Fruit fly (Drosophila melanogaster): ENCODE measurements around the gene SdhD.

Gene SdhD

DNA sequence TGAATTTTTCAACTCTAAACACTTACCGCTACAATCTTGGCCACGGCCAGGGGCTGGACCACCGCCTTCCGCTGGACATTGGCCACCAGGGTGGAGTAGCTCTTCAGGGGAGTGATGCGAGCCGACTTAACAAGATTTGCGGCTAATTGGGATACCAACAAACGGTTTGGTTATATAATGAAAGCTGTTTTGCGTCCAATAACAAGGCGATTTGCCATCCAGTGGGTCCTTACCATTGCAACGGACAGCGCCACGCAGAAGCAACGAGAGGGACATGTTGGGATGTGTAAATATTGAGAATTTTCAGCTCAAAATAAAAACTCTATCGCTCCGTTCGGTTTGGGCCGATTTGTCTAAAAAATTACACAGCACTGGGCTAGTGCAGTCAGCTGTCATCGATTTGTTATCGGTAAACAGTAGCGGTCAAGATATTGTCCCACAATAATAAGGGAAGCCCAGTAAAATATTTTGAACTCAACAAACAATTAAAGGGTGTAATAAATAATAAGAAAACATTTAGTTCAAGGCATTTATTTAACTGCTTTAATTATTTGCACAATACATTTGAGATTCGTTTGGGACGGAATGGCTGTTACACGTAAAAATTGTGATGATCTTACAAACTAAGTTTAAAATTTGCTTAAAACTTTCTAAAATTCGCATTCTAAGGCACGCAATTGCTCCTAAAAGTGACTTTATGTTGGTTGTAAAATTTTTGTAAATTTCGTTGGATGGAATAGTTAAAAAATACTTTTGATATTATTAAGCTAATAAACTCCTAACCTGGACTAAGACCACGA, at the start of gene SdhD:
Gene SdhD (minus strand): TSS at position 382 of the 800 bp plus-strand sequence.
- TF ChIP-seq Hr96 (GFP tag; optimal IDR thresholded peaks at IDR 0.05) = no peak
- peak; percentile 40 for TF ChIP-seq Crg-1 (GFP tag; optimal IDR thresholded peaks at IDR 0.05)
- TF ChIP-seq Mnt (GFP tag; optimal IDR thresholded peaks at IDR 0.05) = peak; percentile 48
- no peak for TF ChIP-seq CG7045 (GFP tag; optimal IDR thresholded peaks at IDR 0.05)
- TF ChIP-seq cnc (optimal IDR thresholded peaks at IDR 0.05) = no peak
- TF ChIP-seq bab1 (GFP tag; optimal IDR thresholded peaks at IDR 0.05) = peak; percentile 70
- TF ChIP-seq pad (GFP tag; optimal IDR thresholded peaks at IDR 0.05) = peak; percentile 47
- peak; percentile 93 for TF ChIP-seq kay (GFP tag; ENCODE audit: borderline replicate concordance)
- peak; percentile 60 for TF ChIP-seq CG1620 (GFP tag; optimal IDR thresholded peaks at IDR 0.05)
- peak; percentile 24 for TF ChIP-seq cic (GFP tag; optimal IDR thresholded peaks at IDR 0.05)
- TF ChIP-seq CG5204 (GFP tag; optimal IDR thresholded peaks at IDR 0.05) = no peak
- no peak for TF ChIP-seq tj (GFP tag; optimal IDR thresholded peaks at IDR 0.05)
- peak; percentile 57 for TF ChIP-seq CG7101 (tag; optimal IDR thresholded peaks at IDR 0.05)
- no peak for TF ChIP-seq Clk (GFP tag; optimal IDR thresholded peaks at IDR 0.05)
- peak; percentile 46 for TF ChIP-seq CG33017 (tag; optimal IDR thresholded peaks at IDR 0.05)
- TF ChIP-seq CG14711 (tag; optimal IDR thresholded peaks at IDR 0.05) = peak; percentile 55
- TF ChIP-seq toe (GFP tag; optimal IDR thresholded peaks at IDR 0.05) = peak; percentile 9
- TF ChIP-seq ovo (GFP tag; optimal IDR thresholded peaks at IDR 0.05) = peak; percentile 0
- peak; percentile 37 for TF ChIP-seq CG11617 (GFP tag; optimal IDR thresholded peaks at IDR 0.05)
- peak; percentile 64 for TF ChIP-seq CG12768 (GFP tag; optimal IDR thresholded peaks at IDR 0.05)

DNA sequence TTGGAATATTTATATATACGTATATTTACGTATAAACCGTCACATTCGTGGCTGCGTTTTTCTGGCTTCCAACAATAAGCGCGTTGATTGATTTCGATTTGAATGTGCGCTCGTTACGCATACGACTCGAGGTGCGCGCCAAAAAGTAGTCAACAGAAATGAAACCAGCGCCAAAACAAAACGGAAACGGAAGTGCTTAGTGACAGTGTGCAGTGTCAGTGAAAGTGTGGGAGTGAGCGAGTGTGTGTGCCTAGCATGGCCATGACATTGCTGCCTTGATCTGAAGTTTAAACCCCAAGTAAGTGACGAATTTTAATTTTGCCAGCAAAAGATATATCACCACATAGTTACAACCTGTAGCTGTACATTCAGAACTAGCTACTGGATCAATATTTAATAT, 43.3 kb upstream of the SdhD start, which contains the start of gene CG34355:
Gene CG34355 (plus strand): TSS at position 192 of the 400 bp plus-strand sequence.
- TF ChIP-seq CG11617 (GFP tag; optimal IDR thresholded peaks at IDR 0.05) (peak; percentile 3), CG5204 (GFP tag; optimal IDR thresholded peaks at IDR 0.05) (no peak)

DNA sequence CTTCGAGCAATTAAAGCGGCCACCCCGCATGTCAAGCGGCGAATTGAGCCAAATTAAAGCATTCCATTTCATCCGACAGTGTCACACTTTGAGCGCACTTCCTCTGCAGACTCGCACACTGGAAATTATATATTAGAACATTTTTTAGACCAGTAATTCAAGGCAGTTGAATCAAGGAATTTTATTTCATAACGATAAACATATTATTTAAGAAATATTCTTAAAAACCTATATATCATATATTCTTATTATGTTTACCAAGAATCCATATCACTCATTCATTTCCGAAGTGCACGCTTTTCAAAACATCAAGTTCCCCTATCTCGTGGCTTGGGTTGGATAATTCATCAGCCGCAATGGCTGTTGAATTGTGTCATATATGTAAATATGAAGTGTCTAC, 31.1 kb upstream of the SdhD start:
- TF ChIP-seq CG33017 (tag; optimal IDR thresholded peaks at IDR 0.05) = no peak
- TF ChIP-seq CG7101 (tag; optimal IDR thresholded peaks at IDR 0.05) = no peak
- no peak for TF ChIP-seq Hr96 (GFP tag; optimal IDR thresholded peaks at IDR 0.05)
- no peak for TF ChIP-seq CG14711 (tag; optimal IDR thresholded peaks at IDR 0.05)
- no peak for TF ChIP-seq Clk (GFP tag; optimal IDR thresholded peaks at IDR 0.05)
- TF ChIP-seq cic (GFP tag; optimal IDR thresholded peaks at IDR 0.05) = no peak
- TF ChIP-seq CG7045 (GFP tag; optimal IDR thresholded peaks at IDR 0.05) = no peak
- no peak for TF ChIP-seq Crg-1 (GFP tag; optimal IDR thresholded peaks at IDR 0.05)
- no peak for TF ChIP-seq CG5204 (GFP tag; optimal IDR thresholded peaks at IDR 0.05)
- TF ChIP-seq tj (GFP tag; optimal IDR thresholded peaks at IDR 0.05) = no peak
- TF ChIP-seq CG12768 (GFP tag; optimal IDR thresholded peaks at IDR 0.05) = no peak
- TF ChIP-seq Mnt (GFP tag; optimal IDR thresholded peaks at IDR 0.05) = no peak
- TF ChIP-seq cnc (optimal IDR thresholded peaks at IDR 0.05) = no peak
- TF ChIP-seq pad (GFP tag; optimal IDR thresholded peaks at IDR 0.05) = no peak
- no peak for TF ChIP-seq CG11617 (GFP tag; optimal IDR thresholded peaks at IDR 0.05)
- TF ChIP-seq bab1 (GFP tag; optimal IDR thresholded peaks at IDR 0.05) = no peak
- TF ChIP-seq kay (GFP tag; ENCODE audit: borderline replicate concordance) = no peak
- TF ChIP-seq toe (GFP tag; optimal IDR thresholded peaks at IDR 0.05) = no peak

DNA sequence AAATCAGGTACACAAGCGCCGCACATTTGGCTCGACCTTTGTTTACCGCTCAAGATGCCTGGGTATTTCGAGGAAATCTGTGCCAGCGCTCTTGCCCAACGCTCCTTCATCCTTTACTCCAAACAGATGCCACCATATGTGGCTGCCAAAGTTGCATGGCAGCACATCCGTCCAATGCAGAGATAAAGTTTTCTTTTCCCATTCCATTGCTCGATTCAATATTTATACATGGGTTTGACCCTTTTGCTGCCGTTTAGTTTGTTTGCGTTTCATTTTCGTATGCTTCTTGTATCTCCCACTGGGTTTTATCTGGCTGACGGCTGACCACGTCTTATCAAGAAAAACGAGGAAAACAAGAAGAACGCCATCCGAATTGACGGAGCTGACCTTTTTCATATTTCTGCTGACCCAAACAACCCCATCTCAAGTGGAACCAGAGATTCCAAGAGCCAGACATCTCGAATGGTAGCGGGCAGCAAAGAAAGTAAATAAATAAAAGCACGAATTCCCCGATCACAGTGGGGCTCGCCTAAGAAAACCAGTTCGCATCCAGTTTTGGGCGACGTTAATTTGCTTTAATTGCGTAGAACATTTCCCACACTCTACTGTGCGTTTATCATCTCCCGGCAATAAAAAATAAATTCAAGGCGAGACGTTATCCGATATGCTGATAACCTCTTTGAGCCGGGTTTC, 30.2 kb upstream of the SdhD start:
- TF ChIP-seq ovo (GFP tag; optimal IDR thresholded peaks at IDR 0.05) (no peak), cnc (optimal IDR thresholded peaks at IDR 0.05) (no peak), CG12768 (GFP tag; optimal IDR thresholded peaks at IDR 0.05) (no peak), Hr96 (GFP tag; optimal IDR thresholded peaks at IDR 0.05) (no peak), Clk (GFP tag; optimal IDR thresholded peaks at IDR 0.05) (no peak), CG7101 (tag; optimal IDR thresholded peaks at IDR 0.05) (no peak), CG14711 (tag; optimal IDR thresholded peaks at IDR 0.05) (no peak), kay (GFP tag; ENCODE audit: borderline replicate concordance) (no peak), CG7045 (GFP tag; optimal IDR thresholded peaks at IDR 0.05) (no peak), Mnt (GFP tag; optimal IDR thresholded peaks at IDR 0.05) (no peak), toe (GFP tag; optimal IDR thresholded peaks at IDR 0.05) (no peak), CG11617 (GFP tag; optimal IDR thresholded peaks at IDR 0.05) (no peak), pad (GFP tag; optimal IDR thresholded peaks at IDR 0.05) (no peak), CG1620 (GFP tag; optimal IDR thresholded peaks at IDR 0.05) (no peak), bab1 (GFP tag; optimal IDR thresholded peaks at IDR 0.05) (no peak), CG33017 (tag; optimal IDR thresholded peaks at IDR 0.05) (no peak), tj (GFP tag; optimal IDR thresholded peaks at IDR 0.05) (no peak), cic (GFP tag; optimal IDR thresholded peaks at IDR 0.05) (no peak), CG5204 (GFP tag; optimal IDR thresholded peaks at IDR 0.05) (no peak), Crg-1 (GFP tag; optimal IDR thresholded peaks at IDR 0.05) (no peak)

DNA sequence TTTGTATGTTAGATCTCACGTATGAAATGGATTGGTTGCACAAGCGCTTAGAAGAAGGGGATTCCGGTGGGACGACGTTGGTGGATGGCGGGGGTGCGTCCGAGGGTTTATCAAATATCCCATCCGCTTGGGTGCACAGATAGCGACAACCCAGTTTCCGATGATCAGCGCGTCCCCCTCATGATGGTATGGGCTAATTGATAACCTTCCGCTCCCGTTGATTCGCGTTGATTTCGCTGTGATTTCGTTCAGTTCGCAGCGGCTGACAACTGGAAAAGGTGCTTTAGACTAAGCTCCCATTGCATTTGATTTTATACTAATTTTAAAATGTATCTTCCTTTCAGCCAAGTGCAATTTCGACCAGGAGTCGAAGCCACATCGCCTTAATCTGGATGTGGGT, 29.2 kb upstream of the SdhD start:
- TF ChIP-seq CG14711 (tag; optimal IDR thresholded peaks at IDR 0.05) (peak; percentile 27), CG33017 (tag; optimal IDR thresholded peaks at IDR 0.05) (no peak)

DNA sequence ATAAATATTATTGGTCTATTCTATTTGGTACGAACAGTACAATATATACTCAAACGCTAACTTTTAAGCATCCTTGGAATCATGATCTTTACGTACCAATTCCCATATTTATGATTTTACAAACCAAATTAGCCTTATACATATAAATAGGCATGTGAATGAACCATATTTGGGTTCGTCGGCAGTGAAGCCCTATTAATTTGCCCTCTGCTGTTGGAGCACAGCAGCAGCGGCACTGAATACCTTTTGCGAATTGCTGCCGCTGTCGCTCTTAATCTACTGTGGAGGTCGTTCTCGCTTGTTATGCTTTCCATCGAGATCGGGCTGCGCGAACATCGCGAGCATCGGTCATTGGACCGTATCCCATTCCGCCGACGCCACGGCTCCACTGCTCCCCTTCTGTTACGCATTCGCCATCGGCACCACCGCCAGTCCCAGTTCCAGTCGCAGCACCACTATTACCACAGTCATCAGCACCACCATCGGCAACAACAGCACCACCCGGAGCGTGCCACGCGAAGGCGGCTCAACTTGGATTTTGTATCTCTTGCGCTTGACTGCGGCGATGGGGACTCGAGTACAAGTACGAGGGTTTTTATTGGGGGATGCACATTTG, 28.1 kb upstream of the SdhD start:
- TF ChIP-seq CG1620 (GFP tag; optimal IDR thresholded peaks at IDR 0.05) (no peak), CG7101 (tag; optimal IDR thresholded peaks at IDR 0.05) (no peak), CG14711 (tag; optimal IDR thresholded peaks at IDR 0.05) (no peak), cic (GFP tag; optimal IDR thresholded peaks at IDR 0.05) (no peak), CG33017 (tag; optimal IDR thresholded peaks at IDR 0.05) (no peak), CG11617 (GFP tag; optimal IDR thresholded peaks at IDR 0.05) (no peak), ovo (GFP tag; optimal IDR thresholded peaks at IDR 0.05) (no peak), cnc (optimal IDR thresholded peaks at IDR 0.05) (no peak), kay (GFP tag; ENCODE audit: borderline replicate concordance) (no peak), bab1 (GFP tag; optimal IDR thresholded peaks at IDR 0.05) (no peak), Crg-1 (GFP tag; optimal IDR thresholded peaks at IDR 0.05) (no peak), Clk (GFP tag; optimal IDR thresholded peaks at IDR 0.05) (no peak), tj (GFP tag; optimal IDR thresholded peaks at IDR 0.05) (no peak), Mnt (GFP tag; optimal IDR thresholded peaks at IDR 0.05) (no peak), pad (GFP tag; optimal IDR thresholded peaks at IDR 0.05) (no peak), CG5204 (GFP tag; optimal IDR thresholded peaks at IDR 0.05) (no peak)
